Fruit fly (Drosophila melanogaster) whole organism, prepupa: ENCODE data around the gene RpS19b.

Source experiments
- CG11294 ChIP-seq: fragments of 200-800 bp; sonication (Bioruptor generic); IDR thresholded peaks from 2 replicates; pipeline ENCODE4 v1.3.6; 2022; ENCODE audit warnings: missing biosample characterization, missing genetic modification characterization
- CG11762 ChIP-seq: fragments of 200-800 bp; sonication (Bioruptor generic); optimal IDR thresholded peaks from 3 replicates; lab custom pipeline; 2016; ENCODE audit warnings: missing biosample characterization, missing genetic modification characterization; ENCODE audit not compliant: insufficient read depth
- CG15336 ChIP-seq: fragments of 200-800 bp; sonication (Bioruptor generic); IDR thresholded peaks from 2 replicates; pipeline ENCODE4 v1.3.6; 2022; ENCODE audit warnings: missing biosample characterization, missing genetic modification characterization
- CG31627 ChIP-seq: fragments of 200-800 bp; sonication (Bioruptor generic); optimal IDR thresholded peaks from 3 replicates; lab custom pipeline; 2016; ENCODE audit warnings: missing biosample characterization, missing genetic modification characterization
- CG34406 ChIP-seq: fragments of 200-800 bp; sonication (Bioruptor generic); optimal IDR thresholded peaks from 3 replicates; lab custom pipeline; 2016; ENCODE audit warnings: missing biosample characterization, missing genetic modification characterization
- CG3919 ChIP-seq: fragments of 200-800 bp; sonication (Bioruptor generic); optimal IDR thresholded peaks from 3 replicates; lab custom pipeline; 2016; ENCODE audit warnings: missing biosample characterization, missing genetic modification characterization
- CG4318 ChIP-seq: fragments of 200-800 bp; sonication (Bioruptor generic); optimal IDR thresholded peaks from 3 replicates; lab custom pipeline; 2017; ENCODE audit warnings: missing biosample characterization, mild to moderate bottlenecking, missing genetic modification characterization
- CG6163 ChIP-seq: fragments of 200-800 bp; sonication (Bioruptor generic); IDR thresholded peaks from 3 replicates; pipeline ENCODE4 v1.3.6; 2022; ENCODE audit warnings: missing biosample characterization, missing genetic modification characterization
- CG6276 ChIP-seq: fragments of 200-800 bp; sonication (Bioruptor generic); optimal IDR thresholded peaks from 2 replicates; lab custom pipeline; 2017; ENCODE audit warnings: missing biosample characterization, mild to moderate bottlenecking, missing genetic modification characterization
- CG6792 ChIP-seq: fragments of 200-800 bp; sonication (Bioruptor generic); optimal IDR thresholded peaks from 3 replicates; lab custom pipeline; 2016; ENCODE audit warnings: missing biosample characterization, missing genetic modification characterization
- CG6808 ChIP-seq: fragments of 200-800 bp; sonication (Bioruptor generic); optimal IDR thresholded peaks from 3 replicates; lab custom pipeline; 2017; ENCODE audit warnings: missing biosample characterization, missing genetic modification characterization, mild to moderate bottlenecking, moderate library complexity, missing genetic modification reagents
- CG6854 ChIP-seq: fragments of 200-800 bp; sonication (Bioruptor generic); optimal IDR thresholded peaks from 2 replicates; lab custom pipeline; 2017; ENCODE audit warnings: missing biosample characterization, mild to moderate bottlenecking, missing genetic modification characterization
- CG7368 ChIP-seq: fragments of 200-800 bp; sonication (Bioruptor generic); optimal IDR thresholded peaks from 3 replicates; lab custom pipeline; 2016; ENCODE audit warnings: missing biosample characterization, missing genetic modification characterization
- CG8119 ChIP-seq: fragments of 200-800 bp; sonication (Bioruptor generic); IDR thresholded peaks from 3 replicates; pipeline ENCODE4 v1.3.6; 2022; ENCODE audit warnings: missing biosample characterization, missing genetic modification characterization
- CG8319 ChIP-seq: fragments of 200-800 bp; sonication (Bioruptor generic); optimal IDR thresholded peaks from 3 replicates; lab custom pipeline; 2016; ENCODE audit warnings: missing biosample characterization, missing genetic modification characterization
- CG8632 ChIP-seq: fragments of 200-800 bp; sonication (Bioruptor generic); optimal IDR thresholded peaks from 3 replicates; lab custom pipeline; 2016; ENCODE audit warnings: missing biosample characterization, missing genetic modification characterization
- CG9139 ChIP-seq: fragments of 200-800 bp; sonication (Bioruptor generic); optimal IDR thresholded peaks from 3 replicates; lab custom pipeline; 2017; ENCODE audit warnings: missing biosample characterization, mild to moderate bottlenecking, missing genetic modification characterization
- Eip75B ChIP-seq: fragments of 200-800 bp; sonication (Bioruptor generic); optimal IDR thresholded peaks from 3 replicates; lab custom pipeline; 2016; ENCODE audit warnings: missing biosample characterization, missing genetic modification characterization
- Eip78C ChIP-seq: fragments of 200-800 bp; sonication (Bioruptor generic); peaks from one replicate; lab custom pipeline; 2016; ENCODE audit warnings: missing biosample characterization, missing genetic modification characterization
- Ets21C ChIP-seq: fragments of 200-800 bp; sonication (Bioruptor generic); optimal IDR thresholded peaks from 3 replicates; lab custom pipeline; 2016; ENCODE audit warnings: missing biosample characterization, missing genetic modification characterization
- Ets96B ChIP-seq: fragments of 200-800 bp; optimal IDR thresholded peaks from 2 replicates; lab custom pipeline; 2019; ENCODE audit warnings: missing biosample characterization, mild to moderate bottlenecking, missing genetic modification characterization, moderate library complexity
- Gug ChIP-seq: fragments of 200-800 bp; sonication (Bioruptor generic); IDR thresholded peaks from 2 replicates; pipeline ENCODE4 v1.3.6; 2022; ENCODE audit warnings: missing biosample characterization, missing genetic modification characterization
- Hr38 ChIP-seq: sonication (Bioruptor generic); optimal IDR thresholded peaks from 2 replicates; lab custom pipeline; 2016; ENCODE audit warnings: missing biosample characterization, missing genetic modification characterization
- Hr4 ChIP-seq: fragments of 200-800 bp; sonication (Bioruptor generic); optimal IDR thresholded peaks from 3 replicates; lab custom pipeline; 2016; ENCODE audit warnings: missing biosample characterization, missing genetic modification characterization
- Lpt ChIP-seq: fragments of 200-800 bp; sonication (Bioruptor generic); optimal IDR thresholded peaks from 3 replicates; lab custom pipeline; 2016; ENCODE audit warnings: missing biosample characterization, missing genetic modification characterization
- Met ChIP-seq: fragments of 200-800 bp; sonication (Bioruptor generic); optimal IDR thresholded peaks from 3 replicates; lab custom pipeline; 2016; ENCODE audit warnings: missing biosample characterization, missing genetic modification characterization
- OdsH ChIP-seq: fragments of 200-800 bp; sonication (Bioruptor generic); optimal IDR thresholded peaks from 3 replicates; lab custom pipeline; 2016; ENCODE audit warnings: missing biosample characterization, missing genetic modification characterization
- Smox ChIP-seq: fragments of 200-800 bp; sonication (Bioruptor generic); optimal IDR thresholded peaks from 3 replicates; lab custom pipeline; 2016; ENCODE audit warnings: missing biosample characterization, missing genetic modification characterization
- Sox102F ChIP-seq: fragments of 200-800 bp; sonication (Bioruptor generic); optimal IDR thresholded peaks from 2 replicates; lab custom pipeline; 2016; ENCODE audit warnings: missing biosample characterization, mild to moderate bottlenecking, missing genetic modification characterization
- Sox14 ChIP-seq: fragments of 200-800 bp; sonication (Bioruptor generic); optimal IDR thresholded peaks from 3 replicates; lab custom pipeline; 2016; ENCODE audit warnings: missing biosample characterization, missing genetic modification characterization
- acj6 ChIP-seq: fragments of 200-800 bp; sonication (Bioruptor generic); optimal IDR thresholded peaks from 3 replicates; lab custom pipeline; 2016; ENCODE audit warnings: missing biosample characterization, missing genetic modification characterization
- cyc ChIP-seq: fragments of 200-800 bp; sonication (Bioruptor generic); optimal IDR thresholded peaks from 3 replicates; lab custom pipeline; 2016; ENCODE audit warnings: missing biosample characterization, missing genetic modification characterization
- dac ChIP-seq: fragments of 200-800 bp; sonication (Bioruptor generic); optimal IDR thresholded peaks from 2 replicates; lab custom pipeline; 2017; ENCODE audit warnings: missing biosample characterization, mild to moderate bottlenecking, missing genetic modification characterization
- eg ChIP-seq: fragments of 200-800 bp; sonication (Bioruptor generic); IDR thresholded peaks from 3 replicates; pipeline ENCODE4 v1.3.6; 2022; ENCODE audit warnings: missing biosample characterization, missing genetic modification characterization
- esn ChIP-seq: fragments of 200-800 bp; sonication (Bioruptor generic); optimal IDR thresholded peaks from 2 replicates; lab custom pipeline; 2016; ENCODE audit warnings: missing biosample characterization, mild to moderate bottlenecking, missing genetic modification characterization, moderate library complexity
- fd59A ChIP-seq: fragments of 200-800 bp; sonication (Bioruptor generic); optimal IDR thresholded peaks from 2 replicates; lab custom pipeline; 2017; ENCODE audit warnings: missing biosample characterization, mild to moderate bottlenecking, missing genetic modification characterization, missing genetic modification reagents
- fd85E ChIP-seq: fragments of 200-800 bp; sonication (Bioruptor generic); optimal IDR thresholded peaks from 3 replicates; lab custom pipeline; 2016; ENCODE audit warnings: missing biosample characterization, missing genetic modification characterization
- fkh ChIP-seq: fragments of 200-800 bp; sonication (Bioruptor generic); optimal IDR thresholded peaks from 3 replicates; lab custom pipeline; 2017; ENCODE audit warnings: missing biosample characterization, mild to moderate bottlenecking, missing genetic modification characterization, moderate library complexity
- lz ChIP-seq: fragments of 200-800 bp; sonication (Bioruptor generic); optimal IDR thresholded peaks from 3 replicates; lab custom pipeline; 2016; ENCODE audit warnings: missing biosample characterization, missing genetic modification characterization
- net ChIP-seq: fragments of 200-800 bp; sonication (Bioruptor generic); optimal IDR thresholded peaks from 3 replicates; lab custom pipeline; 2016; ENCODE audit warnings: missing biosample characterization, missing genetic modification characterization
- pdm3 ChIP-seq: fragments of 200-800 bp; sonication (Bioruptor generic); optimal IDR thresholded peaks from 3 replicates; lab custom pipeline; 2016; ENCODE audit warnings: missing biosample characterization, missing genetic modification characterization
- salr ChIP-seq, 2 experiments: fragments of 200-800 bp; sonication (Bioruptor generic); optimal IDR thresholded peaks; 3 replicates each; lab custom pipeline; 2016 to 2018; ENCODE audit warnings: missing biosample characterization in 2 of 2, missing genetic modification characterization in 2 of 2, mild to moderate bottlenecking in 1 of 2
- svp ChIP-seq: fragments of 200-800 bp; sonication (Bioruptor generic); peaks from one replicate; lab custom pipeline; 2016; ENCODE audit warnings: missing biosample characterization, missing genetic modification characterization
- topi ChIP-seq: fragments of 200-800 bp; sonication (Bioruptor generic); optimal IDR thresholded peaks from 3 replicates; lab custom pipeline; 2016; ENCODE audit warnings: missing biosample characterization, missing genetic modification characterization
- vri ChIP-seq: fragments of 200-800 bp; sonication (Bioruptor generic); optimal IDR thresholded peaks from 3 replicates; lab custom pipeline; 2016; ENCODE audit warnings: missing biosample characterization, mild to moderate bottlenecking, missing genetic modification characterization

Gene RpS19b

DNA sequence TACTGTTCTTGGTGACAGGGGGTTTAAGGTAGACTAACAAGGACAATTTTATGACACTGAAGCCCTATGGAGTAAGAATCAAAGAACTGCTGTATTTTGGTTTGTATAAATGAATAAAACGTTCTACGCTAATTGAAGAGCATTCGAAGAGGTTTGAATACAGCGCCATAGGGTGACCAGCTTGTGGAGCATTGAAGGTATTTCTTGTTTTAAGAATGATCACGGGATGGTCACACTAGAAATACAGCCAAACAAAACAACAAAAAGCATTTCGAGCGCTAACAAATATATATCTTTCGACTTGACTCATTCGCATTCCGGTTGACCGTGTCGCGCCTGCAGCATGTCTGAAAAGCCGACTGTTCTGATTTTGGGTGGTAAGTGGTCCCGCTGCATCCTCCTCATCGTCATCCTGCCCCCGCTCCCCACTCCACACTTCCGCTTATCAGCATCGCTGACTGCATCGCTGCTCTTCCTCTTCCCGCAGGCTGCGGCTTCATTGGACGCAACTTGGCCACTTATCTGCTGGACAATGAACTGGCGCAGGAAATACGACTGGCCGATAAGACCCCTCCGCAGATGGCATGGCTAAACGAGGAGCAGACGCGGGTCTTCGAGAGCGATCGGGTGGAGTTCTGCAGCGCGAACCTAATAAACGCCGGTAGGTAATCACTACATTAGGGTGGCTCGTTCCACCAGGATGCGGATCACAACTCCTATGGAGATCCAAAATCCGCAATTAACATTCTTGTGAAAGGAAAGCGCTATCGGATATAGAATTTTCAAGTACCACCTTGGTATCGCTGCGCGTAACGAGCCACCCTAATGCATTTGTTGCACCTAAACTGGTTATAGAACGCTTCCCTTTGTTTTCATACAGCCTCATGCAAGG lies 600 bp upstream of the RpS19b start, which contains the start of gene CG5854 (continued):
- TF ChIP-seq Ets96B (tag; lab: Kevin White, UChicago) (peak; percentile 96), acj6 (GFP tag; lab: Kevin White, UChicago) (peak; percentile 98), lz (GFP tag; lab: Kevin White, UChicago) (peak; percentile 96), CG15336 (peak; percentile 99), CG6854 (GFP tag; lab: Kevin White, UChicago) (peak; percentile 87), CG8632 (peak; percentile 96), CG6792 (peak; percentile 96), Hr4 (GFP tag; lab: Kevin White, UChicago) (peak; percentile 97), Eip75B (peak; percentile 97), salr (GFP tag; optimal IDR thresholded peaks at IDR 0.05; lab: Kevin White, UChicago) (peak; percentile 96), CG6276 (GFP tag; lab: Kevin White, UChicago) (peak; percentile 98), net (GFP tag; lab: Kevin White, UChicago) (peak; percentile 99), OdsH (peak; percentile 98), CG34406 (GFP tag; lab: Kevin White, UChicago) (peak; percentile 96), CG31627 (GFP tag; lab: Kevin White, UChicago) (peak; percentile 97), eg (peak; percentile 99), fd59A (peak; percentile 94), CG3919 (peak; percentile 99), Lpt (GFP tag; lab: Kevin White, UChicago) (peak; percentile 91), CG8319 (peak; percentile 95), Met (peak; percentile 97), Smox (peak; percentile 96), pdm3 (GFP tag; lab: Kevin White, UChicago) (peak; percentile 98), Sox14 (GFP tag; lab: Kevin White, UChicago) (peak; percentile 98), cyc (GFP tag; lab: Kevin White, UChicago) (peak; percentile 96), CG7368 (GFP tag; lab: Kevin White, UChicago) (peak; percentile 98), CG11294 (GFP tag; lab: Robert Waterston, UW) (peak; percentile 96), svp (GFP tag; lab: Kevin White, UChicago) (peak; percentile 98), vri (GFP tag; lab: Kevin White, UChicago) (peak; percentile 96), CG9139 (GFP tag; lab: Kevin White, UChicago) (peak; percentile 87), Gug (GFP tag; lab: Robert Waterston, UW) (peak; percentile 96)

- TF ChIP-seq Smox (no peak), esn (peak; percentile 51), svp (GFP tag; lab: Kevin White, UChicago) (no peak), net (GFP tag; lab: Kevin White, UChicago) (no peak), CG4318 (no peak), Eip75B (no peak), lz (GFP tag; lab: Kevin White, UChicago) (peak; percentile 12), Gug (GFP tag; lab: Robert Waterston, UW) (no peak), Met (no peak), Ets21C (no peak), cyc (GFP tag; lab: Kevin White, UChicago) (peak; percentile 9), fkh (GFP tag; lab: Kevin White, UChicago) (peak; percentile 93), CG8319 (no peak), CG15336 (no peak), acj6 (GFP tag; lab: Kevin White, UChicago) (no peak), CG9139 (GFP tag; lab: Kevin White, UChicago) (no peak), CG6854 (GFP tag; lab: Kevin White, UChicago) (no peak), CG6163 (GFP tag; lab: Robert Waterston, UW) (no peak), CG6792 (no peak), CG6808 (GFP tag; lab: Kevin White, UChicago) (no peak), Eip78C (GFP tag; lab: Kevin White, UChicago) (peak; percentile 19), CG8119 (GFP tag; lab: Robert Waterston, UW) (no peak), CG3919 (no peak), dac (GFP tag; lab: Kevin White, UChicago) (no peak), CG8632 (no peak), topi (no peak), Sox14 (GFP tag; lab: Kevin White, UChicago) (peak; percentile 59), Sox102F (GFP tag; lab: Kevin White, UChicago) (no peak), Hr4 (GFP tag; lab: Kevin White, UChicago) (no peak), CG11762 (no peak), OdsH (no peak), CG7368 (GFP tag; lab: Kevin White, UChicago) (no peak), pdm3 (GFP tag; lab: Kevin White, UChicago) (no peak), fd85E (GFP tag; lab: Kevin White, UChicago) (no peak), CG34406 (GFP tag; lab: Kevin White, UChicago) (no peak), Hr38 (no peak)
Observed at dm6 chr3R:23931095-23931728, 2.1 kb downstream of the RpS19b start, which contains the start of the genes Rpt2 and CG13599. Gene Rpt2, minus strand, starts transcription at chr3R:23931558. Gene CG13599, plus strand, starts transcription at chr3R:23931639.
